Worm (Caenorhabditis elegans): ENCODE results near the gene frpr-19.

ce11 chrIV:1825789-1826188 lies 44.3 kb upstream of the frpr-19 start:
- TF ChIP-seq lin-39 (tag; optimal IDR thresholded peaks at IDR 0.05) (no peak), nhr-11 (tag; optimal IDR thresholded peaks at IDR 0.05) (no peak), lin-13 (GFP tag; optimal IDR thresholded peaks at IDR 0.05) (no peak), elt-3 (tag; optimal IDR thresholded peaks at IDR 0.05) (no peak), nhr-129 (tag; optimal IDR thresholded peaks at IDR 0.05) (peak; percentile 6), nhr-12 (tag; optimal IDR thresholded peaks at IDR 0.05) (no peak), ztf-11 (tag; optimal IDR thresholded peaks at IDR 0.05) (no peak), nhr-23 (tag; optimal IDR thresholded peaks at IDR 0.05) (no peak), blmp-1 (tag; optimal IDR thresholded peaks at IDR 0.05; ENCODE audit: insufficient read depth) (no peak), lsy-2 (tag; optimal IDR thresholded peaks at IDR 0.05) (peak in 1 of 2 experiments; percentile 11), ztf-4 (tag; optimal IDR thresholded peaks at IDR 0.05) (no peak), snpc-4 (tag; optimal IDR thresholded peaks at IDR 0.05) (no peak), ceh-82 (tag; optimal IDR thresholded peaks at IDR 0.05) (no peak), unc-55 (GFP tag; optimal IDR thresholded peaks at IDR 0.05) (no peak)

Data from whole organism, L2 larva.